Fruit fly (Drosophila melanogaster) whole organism, pupa: Measurements from ENCODE around the gene PGRP-LC.

Experiments
- CG10348 ChIP-seq: fragments of 200-800 bp; sonication (Bioruptor generic); IDR thresholded peaks from 2 replicates; pipeline ENCODE4 v1.3.6; 2022; ENCODE audit warnings: missing biosample characterization, missing genetic modification characterization
- CG32121 ChIP-seq: fragments of 200-800 bp; sonication (Bioruptor generic); IDR thresholded peaks from 2 replicates; pipeline ENCODE4 v1.3.6; 2022; ENCODE audit warnings: missing biosample characterization, missing genetic modification characterization

dm6 chr3L:9396038-9396437 lies 57.4 kb downstream of the PGRP-LC start:
- TF ChIP-seq CG10348 (GFP tag; lab: Robert Waterston, UW) (no peak), CG32121 (GFP tag; lab: Robert Waterston, UW) (no peak)
